Worm (Caenorhabditis elegans) whole organism, L3 larva: ENCODE measurements around the gene srd-13.

ENCODE experiments used
- ceh-9 ChIP-seq: sonication (generic microtip); optimal IDR thresholded peaks from 2 replicates; lab custom pipeline; 2018; ENCODE audit warnings: missing biosample characterization, missing genetic modification characterization
- elt-3 ChIP-seq, 3 experiments: fragments of 150-350 bp in 1 of 3; sonication (generic microtip) in 2 of 3; optimal IDR thresholded peaks; 2 replicates in 2 of 3; 4 replicates in 1 of 3; lab custom pipeline; 2014 to 2017; ENCODE audit warnings: missing biosample characterization in 3 of 3, missing genetic modification characterization in 3 of 3
- fos-1 ChIP-seq: fragments of 150-350 bp; optimal IDR thresholded peaks from 2 replicates; lab custom pipeline; 2014; ENCODE audit warnings: missing biosample characterization, missing genetic modification characterization
- mml-1 ChIP-seq: fragments of 150-350 bp; sonication (generic microtip); optimal IDR thresholded peaks from 3 replicates; lab custom pipeline; 2014; ENCODE audit warnings: missing biosample characterization, missing genetic modification characterization
- pqm-1 ChIP-seq: fragments of 150-350 bp; optimal IDR thresholded peaks from 2 replicates; lab custom pipeline; 2017; ENCODE audit warnings: missing biosample characterization, missing genetic modification characterization, inconsistent platforms
- unc-62 ChIP-seq: fragments of 150-350 bp; sonication (generic microtip); optimal IDR thresholded peaks from 4 replicates; lab custom pipeline; 2014; ENCODE audit warnings: missing biosample characterization, missing genetic modification reagents, missing genetic modification characterization

DNA sequence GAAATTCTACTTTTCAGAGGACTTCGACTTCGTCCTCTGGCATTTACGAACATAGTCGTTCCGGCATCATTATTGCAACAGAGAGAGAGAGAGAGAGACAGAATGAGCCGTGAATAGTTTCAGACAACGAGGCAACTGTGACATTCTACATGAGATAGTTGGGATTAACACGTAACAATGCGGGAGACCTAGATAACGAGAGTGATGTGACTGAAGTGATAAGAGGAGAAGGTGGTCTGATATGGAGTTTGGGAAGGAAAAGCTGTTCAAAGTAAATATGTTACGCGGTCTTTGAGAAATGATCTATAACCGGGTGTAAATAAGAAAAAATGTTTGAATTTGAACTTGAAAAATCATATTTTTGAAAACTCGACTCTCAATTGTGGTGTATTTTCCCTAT is 24.0 kb upstream of the srd-13 start:
- no peak for TF ChIP-seq elt-3 (tag; optimal IDR thresholded peaks at IDR 0.05; lab: Kevin White, UChicago)
- TF ChIP-seq ceh-9 (tag; lab: Kevin White, UChicago): no peak
- TF ChIP-seq mml-1 (tag; lab: Kevin White, UChicago): no peak
- no peak for TF ChIP-seq unc-62 (GFP tag; lab: Kevin White, UChicago)
- peak; percentile 95 for TF ChIP-seq pqm-1 (tag; lab: Kevin White, UChicago)
- TF ChIP-seq fos-1 (tag; lab: Kevin White, UChicago): no peak
